Worm (Caenorhabditis elegans) whole organism, L4 larva: ENCODE data around the gene srg-68.
A peak's percentile ranks its signal among the peaks of the same experiment; 100 is the strongest.

Source experiments
- D1046.2 ChIP-seq: fragments of 200-800 bp; sonication (Bioruptor generic); IDR thresholded peaks from 2 replicates; pipeline ENCODE4 v1.3.6; 2022; ENCODE audit warnings: missing genetic modification characterization, missing compliant biosample characterization
- F44E2.7 ChIP-seq: fragments of 200-800 bp; sonication (Bioruptor generic); IDR thresholded peaks from 2 replicates; pipeline ENCODE4 v2.1.2; 2022; ENCODE audit warnings: missing genetic modification characterization, missing compliant biosample characterization
- F49E8.2 ChIP-seq: sonication (generic microtip); optimal IDR thresholded peaks from 2 replicates; lab custom pipeline; 2016; ENCODE audit warnings: missing compliant biosample characterization, mild to moderate bottlenecking, missing genetic modification characterization, borderline replicate concordance
- Y48G9A.11 ChIP-seq: fragments of 200-800 bp; sonication (Bioruptor generic); IDR thresholded peaks from 2 replicates; pipeline ENCODE4 v1.3.6; 2022; ENCODE audit warnings: missing genetic modification reagents, missing genetic modification characterization, missing compliant biosample characterization
- Y75B8A.6 ChIP-seq: fragments of 200-800 bp; sonication (Bioruptor generic); IDR thresholded peaks from 2 replicates; pipeline ENCODE4 v1.3.6; 2022; ENCODE audit warnings: missing genetic modification reagents, missing genetic modification characterization, missing compliant biosample characterization
- aha-1 ChIP-seq: fragments of 150-350 bp; peaks from one replicate; lab custom pipeline; 2014; ENCODE audit warnings: missing biosample characterization, missing genetic modification characterization
- ama-1 ChIP-seq: fragments of 150-350 bp; optimal IDR thresholded peaks from 2 replicates; lab custom pipeline; 2014; ENCODE audit warnings: inconsistent platforms, mixed read lengths
- arid-1 ChIP-seq: fragments of 200-800 bp; sonication (Bioruptor generic); conservative IDR thresholded peaks from 2 replicates; pipeline ENCODE4 v1.3.6; 2022; ENCODE audit warnings: missing genetic modification reagents, missing genetic modification characterization, missing compliant biosample characterization
- ceh-20 ChIP-seq: fragments of 200-800 bp; sonication (Bioruptor generic); IDR thresholded peaks from 2 replicates; pipeline ENCODE4 v1.3.6; 2022; ENCODE audit warnings: missing genetic modification reagents, missing genetic modification characterization, missing compliant biosample characterization
- ceh-28 ChIP-seq: fragments of 150-350 bp; optimal IDR thresholded peaks from 2 replicates; lab custom pipeline; 2014; ENCODE audit warnings: missing biosample characterization, missing genetic modification reagents, missing genetic modification characterization
- ceh-32 ChIP-seq: sonication (generic microtip); optimal IDR thresholded peaks from 2 replicates; lab custom pipeline; 2016; ENCODE audit warnings: mild to moderate bottlenecking, missing genetic modification characterization, missing compliant biosample characterization; ENCODE audit not compliant: poor library complexity
- ceh-82 ChIP-seq: sonication (generic microtip); optimal IDR thresholded peaks from 2 replicates; lab custom pipeline; 2017; ENCODE audit warnings: missing biosample characterization, missing genetic modification characterization
- daf-16 ChIP-seq, 3 experiments: sonication (generic microtip); optimal IDR thresholded peaks; 2 replicates each; lab custom pipeline; 2016 to 2017; ENCODE audit warnings: missing genetic modification characterization in 3 of 3, missing genetic modification reagents in 3 of 3, mild to moderate bottlenecking in 2 of 3, missing compliant biosample characterization in 2 of 3, missing biosample characterization in 1 of 3, moderate library complexity in 1 of 3
- daf-19 ChIP-seq: fragments of 200-800 bp; sonication (Bioruptor generic); conservative IDR thresholded peaks from 2 replicates; pipeline ENCODE4 v1.3.6; 2022; ENCODE audit warnings: missing genetic modification characterization, missing compliant biosample characterization
- dmd-6 ChIP-seq: fragments of 200-800 bp; sonication (Bioruptor generic); IDR thresholded peaks from 2 replicates; pipeline ENCODE4 v1.3.6; 2022; ENCODE audit warnings: missing genetic modification reagents, missing genetic modification characterization, missing compliant biosample characterization
- duxl-1 ChIP-seq: sonication (generic microtip); optimal IDR thresholded peaks from 2 replicates; lab custom pipeline; 2016; ENCODE audit warnings: mild to moderate bottlenecking, missing genetic modification characterization, moderate library complexity, missing compliant biosample characterization; ENCODE audit not compliant: poor library complexity
- dve-1 ChIP-seq: sonication (generic microtip); optimal IDR thresholded peaks from 2 replicates; lab custom pipeline; 2017; ENCODE audit warnings: antibody characterized with exemption, mild to moderate bottlenecking, missing genetic modification characterization, missing compliant biosample characterization; ENCODE audit not compliant: insufficient read depth
- egl-43 ChIP-seq: fragments of 200-800 bp; sonication (Bioruptor generic); IDR thresholded peaks from 2 replicates; pipeline ENCODE4 v1.3.6; 2022; ENCODE audit warnings: missing genetic modification reagents, missing genetic modification characterization, missing compliant biosample characterization
- fos-1 ChIP-seq: fragments of 150-350 bp; optimal IDR thresholded peaks from 2 replicates; lab custom pipeline; 2014; ENCODE audit warnings: missing biosample characterization, missing genetic modification characterization
- gei-8 ChIP-seq: fragments of 200-800 bp; sonication (Bioruptor generic); optimal IDR thresholded peaks from 2 replicates; lab custom pipeline; 2018; ENCODE audit warnings: mild to moderate bottlenecking, missing genetic modification characterization, missing compliant biosample characterization
- hif-1 ChIP-seq, 2 experiments: sonication (generic microtip); optimal IDR thresholded peaks; 2 replicates each; lab custom pipeline; 2016 to 2017; ENCODE audit warnings: missing compliant biosample characterization in 2 of 2, missing genetic modification characterization in 2 of 2, missing genetic modification reagents in 2 of 2, missing genotype in 2 of 2, mild to moderate bottlenecking in 1 of 2
- hlh-11 ChIP-seq: fragments of 200-800 bp; sonication (Bioruptor generic); optimal IDR thresholded peaks from 2 replicates; lab custom pipeline; 2018; ENCODE audit warnings: mild to moderate bottlenecking, missing genetic modification characterization, missing compliant biosample characterization
- hlh-30 ChIP-seq: sonication (generic microtip); optimal IDR thresholded peaks from 2 replicates; lab custom pipeline; 2017; ENCODE audit warnings: antibody characterized with exemption, mild to moderate bottlenecking, missing genetic modification characterization, missing compliant biosample characterization; ENCODE audit not compliant: insufficient read depth
- lin-1 ChIP-seq: fragments of 200-800 bp; sonication (Bioruptor generic); IDR thresholded peaks from 2 replicates; pipeline ENCODE4 v1.3.6; 2022; ENCODE audit warnings: missing genetic modification reagents, missing genetic modification characterization, missing compliant biosample characterization
- lin-38 ChIP-seq: fragments of 200-800 bp; sonication (Bioruptor generic); IDR thresholded peaks from 2 replicates; pipeline ENCODE4 v1.3.6; 2022; ENCODE audit warnings: missing genetic modification reagents, missing genetic modification characterization, missing compliant biosample characterization
- lsy-2 ChIP-seq, 2 experiments: fragments of 150-350 bp in 1 of 2; sonication (generic microtip) in 1 of 2; optimal IDR thresholded peaks; 2 replicates each; lab custom pipeline; 2014 to 2017; ENCODE audit warnings: missing biosample characterization in 2 of 2, missing genetic modification characterization in 2 of 2
- mep-1 ChIP-seq: fragments of 150-350 bp; sonication (generic microtip); optimal IDR thresholded peaks from 3 replicates; lab custom pipeline; 2014; ENCODE audit warnings: missing biosample characterization, missing genetic modification characterization
- nhr-10 ChIP-seq: fragments of 150-350 bp; optimal IDR thresholded peaks from 2 replicates; lab custom pipeline; 2014; ENCODE audit warnings: missing biosample characterization, missing genetic modification characterization
- nhr-28 ChIP-seq: fragments of 150-350 bp; optimal IDR thresholded peaks from 2 replicates; lab custom pipeline; 2014; ENCODE audit warnings: missing biosample characterization, missing genetic modification characterization
- nhr-41 ChIP-seq: fragments of 200-800 bp; sonication (Bioruptor generic); IDR thresholded peaks from 2 replicates; pipeline ENCODE4 v1.3.6; 2022; ENCODE audit warnings: missing genetic modification reagents, missing genetic modification characterization, missing compliant biosample characterization
- nhr-48 ChIP-seq: sonication (generic microtip); optimal IDR thresholded peaks from 2 replicates; lab custom pipeline; 2016; ENCODE audit warnings: mild to moderate bottlenecking, missing genetic modification characterization, missing compliant biosample characterization
- nhr-6 ChIP-seq: fragments of 150-350 bp; optimal IDR thresholded peaks from 2 replicates; lab custom pipeline; 2014; ENCODE audit warnings: missing biosample characterization, missing genetic modification characterization
- nhr-77 ChIP-seq: fragments of 150-350 bp; optimal IDR thresholded peaks from 2 replicates; lab custom pipeline; 2014; ENCODE audit warnings: missing biosample characterization, missing genetic modification characterization
- php-3 ChIP-seq: fragments of 200-800 bp; sonication (Bioruptor generic); IDR thresholded peaks from 2 replicates; pipeline ENCODE4 v1.3.6; 2022; ENCODE audit warnings: missing genetic modification reagents, missing genetic modification characterization, missing compliant biosample characterization
- pqm-1 ChIP-seq: sonication (generic microtip); optimal IDR thresholded peaks from 2 replicates; lab custom pipeline; 2017; ENCODE audit warnings: missing biosample characterization, missing genetic modification characterization
- saeg-2 ChIP-seq: fragments of 200-800 bp; sonication (Bioruptor generic); IDR thresholded peaks from 2 replicates; pipeline ENCODE4 v1.3.6; 2022; ENCODE audit warnings: missing genetic modification reagents, missing genetic modification characterization, missing compliant biosample characterization
- unc-130 ChIP-seq: sonication (generic microtip); optimal IDR thresholded peaks from 2 replicates; lab custom pipeline; 2016; ENCODE audit warnings: missing genetic modification reagents, missing genetic modification characterization, missing compliant biosample characterization
- unc-39 ChIP-seq: sonication (generic microtip); optimal IDR thresholded peaks from 2 replicates; lab custom pipeline; 2017; ENCODE audit warnings: missing biosample characterization, missing genetic modification characterization
- unc-62 ChIP-seq, 3 experiments: fragments of 150-350 bp in 1 of 3; sonication (generic microtip); optimal IDR thresholded peaks in 2 of 3; peaks in 1 of 3; 1 replicate in 1 of 3; 2 replicates in 2 of 3; lab custom pipeline; 2014 to 2017; ENCODE audit warnings: missing biosample characterization in 3 of 3, missing genetic modification characterization in 3 of 3, missing genetic modification reagents in 3 of 3, missing genotype in 1 of 3
- vab-7 ChIP-seq: fragments of 200-800 bp; sonication (Bioruptor generic); IDR thresholded peaks from 2 replicates; pipeline ENCODE4 v1.3.6; 2022; ENCODE audit warnings: missing genetic modification reagents, missing genetic modification characterization, missing compliant biosample characterization
- zfp-3 ChIP-seq: fragments of 200-800 bp; sonication (Bioruptor generic); conservative IDR thresholded peaks from 2 replicates; pipeline ENCODE4 v1.3.6; 2022; ENCODE audit warnings: missing genetic modification reagents, missing genetic modification characterization, missing compliant biosample characterization
- zip-2 ChIP-seq: fragments of 150-350 bp; optimal IDR thresholded peaks from 2 replicates; lab custom pipeline; 2014; ENCODE audit warnings: missing biosample characterization, missing genetic modification characterization

Gene srg-68

ce11 chrV:5465335-5465734 lies at the start of gene srg-68:
Gene srg-68, minus strand, starts transcription at chrV:5465435.
- TF ChIP-seq unc-130 (GFP tag; lab: Kevin White, UChicago) (no peak), F49E8.2 (tag; lab: Kevin White, UChicago) (no peak), arid-1 (GFP tag; lab: Robert Waterston, UW) (no peak), Y48G9A.11 (GFP tag; lab: Robert Waterston, UW) (no peak), hif-1 (tag; optimal IDR thresholded peaks at IDR 0.05; lab: Kevin White, UChicago) (no peak), zip-2 (no peak), daf-19 (GFP tag; lab: Robert Waterston, UW) (no peak), lsy-2 (tag; optimal IDR thresholded peaks at IDR 0.05; lab: Kevin White, UChicago) (no peak)
- TF ChIP-seq, all 104 proteins: peak for 0

DNA sequence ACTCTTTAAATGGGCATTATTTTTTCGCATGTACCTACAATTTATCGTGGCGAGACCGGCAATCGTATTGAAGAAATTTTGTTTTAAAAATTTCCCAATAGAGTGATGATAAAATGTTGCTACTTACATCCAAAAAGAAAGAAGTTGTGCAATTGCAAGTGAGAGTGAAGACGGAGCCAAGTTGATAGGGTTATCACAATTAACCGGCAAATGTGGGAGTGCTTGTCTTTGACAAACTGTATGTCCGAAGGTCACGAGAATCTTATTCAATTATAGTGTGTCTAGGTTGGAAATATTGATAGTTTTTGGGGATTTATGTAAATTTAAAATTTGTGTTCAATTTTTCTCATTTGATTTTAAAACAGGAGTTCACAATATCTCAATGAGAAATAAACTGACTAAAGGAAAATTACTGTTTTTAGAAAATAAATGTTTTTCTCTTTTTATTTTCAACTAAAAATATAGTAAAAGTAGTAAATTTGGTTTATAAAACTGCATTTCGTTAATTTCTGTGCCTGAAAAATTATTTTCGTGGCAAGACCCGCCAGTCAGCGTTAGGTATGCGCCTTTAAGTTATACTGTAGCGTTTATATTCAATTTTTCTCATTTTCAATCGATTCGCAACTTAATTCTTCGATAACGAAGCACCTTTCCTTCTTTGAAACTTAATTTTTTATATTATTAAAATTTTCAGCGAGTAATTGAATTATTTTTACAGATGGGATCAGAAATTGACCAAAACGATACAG lies 48.6 kb upstream of the srg-68 start, which contains the start of the genes hpo-15 and mms-19:
Gene hpo-15 (minus strand): TSS at position 201 of the 749 bp plus-strand sequence.
Gene mms-19 (plus strand): TSS at position 719 of the 749 bp plus-strand sequence.
- TF ChIP-seq zfp-3 (GFP tag; lab: Robert Waterston, UW) (no peak), nhr-28 (tag; lab: Kevin White, UChicago) (peak; percentile 73), pqm-1 (tag; lab: Kevin White, UChicago) (peak; percentile 36), aha-1 (tag; lab: Kevin White, UChicago) (peak; percentile 4), dve-1 (tag; lab: Kevin White, UChicago) (peak; percentile 41), hlh-30 (tag; lab: Kevin White, UChicago) (peak; percentile 27), Y48G9A.11 (GFP tag; lab: Robert Waterston, UW) (no peak), dmd-6 (GFP tag; lab: Robert Waterston, UW) (peak; percentile 53)

ce11 chrV:5512559-5512958 lies 47.3 kb upstream of the srg-68 start:
- TF ChIP-seq daf-16 (GFP tag; optimal IDR thresholded peaks at IDR 0.05; lab: Kevin White, UChicago) (no peak), daf-16 (tag; optimal IDR thresholded peaks at IDR 0.05; lab: Kevin White, UChicago) (peak; percentile 44), hlh-30 (tag; lab: Kevin White, UChicago) (peak; percentile 7), D1046.2 (GFP tag; lab: Robert Waterston, UW) (no peak), ceh-32 (tag; lab: Kevin White, UChicago) (no peak), ceh-20 (no peak), Y75B8A.6 (GFP tag; lab: Robert Waterston, UW) (0 out of 2 replicates have a peak, but pooled peaks have one; percentile 55), nhr-6 (tag; lab: Kevin White, UChicago) (no peak), ama-1 (no peak), nhr-28 (tag; lab: Kevin White, UChicago) (peak; percentile 85), gei-8 (GFP tag; lab: Kevin White, UChicago) (no peak), fos-1 (tag; lab: Kevin White, UChicago) (no peak), dve-1 (tag; lab: Kevin White, UChicago) (peak; percentile 70), duxl-1 (tag; lab: Kevin White, UChicago) (no peak), lin-1 (GFP tag; lab: Robert Waterston, UW) (peak; percentile 40; the same call in 1 of the 2 replicates), hlh-11 (tag; lab: Kevin White, UChicago) (peak; percentile 71), nhr-48 (tag; lab: Kevin White, UChicago) (peak; percentile 66), Y48G9A.11 (GFP tag; lab: Robert Waterston, UW) (no peak), unc-39 (tag; lab: Kevin White, UChicago) (no peak), dmd-6 (GFP tag; lab: Robert Waterston, UW) (peak; percentile 94), F44E2.7 (GFP tag; lab: Robert Waterston, UW) (no peak), egl-43 (no peak), zfp-3 (GFP tag; lab: Robert Waterston, UW) (no peak), nhr-41 (GFP tag; lab: Robert Waterston, UW) (peak; percentile 84; the same call in 1 of the 2 replicates), pqm-1 (tag; lab: Kevin White, UChicago) (peak; percentile 94), mep-1 (tag; lab: Kevin White, UChicago) (no peak), ceh-28 (no peak), ceh-82 (tag; lab: Kevin White, UChicago) (no peak), unc-62 (GFP tag; optimal IDR thresholded peaks at IDR 0.05 in 1 of 2; lab: Kevin White, UChicago) (peak in 1 of 2 experiments; percentile 87), unc-62 (tag; optimal IDR thresholded peaks at IDR 0.05; lab: Kevin White, UChicago) (no peak), nhr-10 (tag; lab: Kevin White, UChicago) (peak; percentile 13), php-3 (GFP tag; lab: Robert Waterston, UW) (peak; percentile 77), lin-38 (GFP tag; lab: Robert Waterston, UW) (no peak), saeg-2 (GFP tag; lab: Robert Waterston, UW) (no peak), vab-7 (no peak), nhr-77 (tag; lab: Kevin White, UChicago) (peak; percentile 47), lsy-2 (tag; optimal IDR thresholded peaks at IDR 0.05; lab: Kevin White, UChicago) (peak in 1 of 2 experiments; percentile 9)
